Fruit fly (Drosophila melanogaster): ENCODE data around the gene Tm2.

The Tm2 gene

DNA sequence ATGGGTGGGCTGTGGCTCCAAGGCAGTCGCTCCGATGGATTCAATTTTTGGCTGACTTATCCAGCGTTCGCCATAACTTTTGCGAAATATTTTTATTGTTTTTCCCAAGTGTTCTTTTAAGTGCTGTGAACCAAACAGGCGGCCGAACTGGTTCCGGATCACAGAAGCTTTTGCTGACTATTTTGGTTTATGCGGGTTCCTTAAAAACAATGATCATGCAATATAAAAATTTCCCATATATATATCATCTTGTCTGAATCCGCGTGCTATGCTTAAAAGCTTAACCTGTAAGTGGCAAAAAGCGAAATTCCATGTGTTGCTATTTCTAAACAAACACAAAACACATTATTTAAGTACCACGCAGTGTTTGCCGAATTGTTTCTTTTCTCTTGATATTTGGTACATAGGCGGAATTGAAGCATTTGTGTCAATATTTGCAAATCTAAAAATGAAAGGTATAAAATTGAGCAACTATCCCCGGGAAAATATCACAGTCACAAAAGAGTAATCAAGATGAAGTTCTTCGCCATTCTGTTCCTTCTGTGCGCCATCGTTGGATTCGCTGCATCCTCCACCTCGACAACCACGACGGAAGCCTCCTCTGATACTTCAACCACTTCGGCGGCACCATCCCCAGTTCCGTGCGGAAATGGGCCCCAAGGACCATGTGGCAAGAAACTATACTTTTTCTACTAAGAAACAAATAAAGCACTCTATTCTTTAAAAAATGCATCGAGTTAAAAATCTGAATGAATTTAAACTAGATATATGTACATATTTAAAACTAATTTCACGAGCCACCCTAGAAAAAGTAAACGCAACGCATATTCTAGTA, 10.1 kb downstream of the Tm2 start, which contains the start of the genes CG6276 and CG44040 (continued):
- TF ChIP-seq crol (GFP tag; IDR thresholded peaks at IDR 0.05) (no peak), CG18599 (GFP tag; optimal IDR thresholded peaks at IDR 0.05) (peak; percentile 75), TFAM (GFP tag; optimal IDR thresholded peaks at IDR 0.05) (no peak), CG30431 (GFP tag; optimal IDR thresholded peaks at IDR 0.05) (peak; percentile 5), CG9215 (GFP tag; IDR thresholded peaks at IDR 0.05) (peak; percentile 46; the same call in 1 of the 2 replicates), CG3847 (GFP tag; IDR thresholded peaks at IDR 0.05) (no peak), klu (GFP tag; IDR thresholded peaks at IDR 0.05) (0 out of 2 replicates have a peak, but pooled peaks have one; percentile 14), C15 (GFP tag; IDR thresholded peaks at IDR 0.05) (no peak), CG42726 (GFP tag; IDR thresholded peaks at IDR 0.05; ENCODE audit: partially characterized antibody) (no peak), slbo (GFP tag; IDR thresholded peaks at IDR 0.05) (peak; percentile 59), lmd (GFP tag; IDR thresholded peaks at IDR 0.05) (peak; percentile 32; the same call in 1 of the 2 replicates), pros (GFP tag; optimal IDR thresholded peaks at IDR 0.05) (no peak), unc-4 (GFP tag; IDR thresholded peaks at IDR 0.05; ENCODE audit: partially characterized antibody) (no peak), CG12942 (GFP tag; optimal IDR thresholded peaks at IDR 0.05) (no peak), CG1603 (tag; optimal IDR thresholded peaks at IDR 0.05) (peak; percentile 55), sr (GFP tag; IDR thresholded peaks at IDR 0.05) (no peak), CG6854 (GFP tag; optimal IDR thresholded peaks at IDR 0.05) (no peak), zfh2 (GFP tag; optimal IDR thresholded peaks at IDR 0.05) (peak; percentile 55), bab2 (GFP tag; optimal IDR thresholded peaks at IDR 0.05) (peak; percentile 24), CG1792 (GFP tag; optimal IDR thresholded peaks at IDR 0.05) (peak; percentile 63), fd102C (GFP tag; optimal IDR thresholded peaks at IDR 0.05) (no peak), CG8359 (GFP tag; optimal IDR thresholded peaks at IDR 0.05; ENCODE audit: borderline replicate concordance) (no peak), CG14860 (GFP tag; IDR thresholded peaks at IDR 0.05; ENCODE audit: partially characterized antibody) (no peak), CG8281 (tag; optimal IDR thresholded peaks at IDR 0.05) (peak; percentile 38), CG10274 (GFP tag; optimal IDR thresholded peaks at IDR 0.05) (peak; percentile 47), Hr78 (GFP tag; optimal IDR thresholded peaks at IDR 0.05) (no peak), Elba2 (GFP tag; optimal IDR thresholded peaks at IDR 0.05) (no peak), CG3838 (GFP tag; optimal IDR thresholded peaks at IDR 0.05) (no peak), sug (tag; optimal IDR thresholded peaks at IDR 0.05) (peak; percentile 49), amos (GFP tag; IDR thresholded peaks at IDR 0.05; ENCODE audit: partially characterized antibody) (peak; percentile 19; the same call in 1 of the 2 replicates), CG14441 (GFP tag; IDR thresholded peaks at IDR 0.05) (peak; percentile 59), H15 (GFP tag; IDR thresholded peaks at IDR 0.05) (0 out of 3 replicates have a peak, but pooled peaks have one; percentile 41), CG11247 (GFP tag; IDR thresholded peaks at IDR 0.05) (0 out of 2 replicates have a peak, but pooled peaks have one; percentile 16), CG16779 (GFP tag; IDR thresholded peaks at IDR 0.05) (no peak), stwl (tag; optimal IDR thresholded peaks at IDR 0.05) (peak; percentile 40), dan (GFP tag; IDR thresholded peaks at IDR 0.05) (no peak), Rx (GFP tag; IDR thresholded peaks at IDR 0.05) (no peak), exex (tag; optimal IDR thresholded peaks at IDR 0.05) (no peak), luna (GFP tag; optimal IDR thresholded peaks at IDR 0.05) (peak; percentile 34), mam (GFP tag; optimal IDR thresholded peaks at IDR 0.05) (peak; percentile 26), CG1602 (GFP tag; optimal IDR thresholded peaks at IDR 0.05) (no peak), CG17361 (GFP tag; IDR thresholded peaks at IDR 0.05) (peak; percentile 67), CG2116 (GFP tag; optimal IDR thresholded peaks at IDR 0.05) (peak; percentile 24), lov (optimal IDR thresholded peaks at IDR 0.05) (no peak), lov (GFP tag; IDR thresholded peaks at IDR 0.05) (no peak), CG18764 (GFP tag; optimal IDR thresholded peaks at IDR 0.05) (no peak), eve (GFP tag; optimal IDR thresholded peaks at IDR 0.05) (no peak), stc (GFP tag; IDR thresholded peaks at IDR 0.05) (no peak), pho (GFP tag; optimal IDR thresholded peaks at IDR 0.05) (peak; percentile 69)
